Worm (Caenorhabditis elegans) whole organism, mixed stage, embryonic: ENCODE results near the gene F44E5.1.

Source experiments
- elt-3 ChIP-seq: fragments of 150-350 bp; optimal IDR thresholded peaks from 2 replicates; lab custom pipeline; 2014; ENCODE audit warnings: missing biosample characterization, missing genetic modification characterization
- hlh-1 ChIP-seq: fragments of 150-350 bp; optimal IDR thresholded peaks from 2 replicates; lab custom pipeline; 2014; ENCODE audit warnings: missing biosample characterization, missing genetic modification reagents, missing genetic modification characterization
- lin-13 ChIP-seq: fragments of 150-350 bp; optimal IDR thresholded peaks from 2 replicates; lab custom pipeline; 2014; ENCODE audit warnings: missing biosample characterization, missing genetic modification characterization
- nhr-12 ChIP-seq: fragments of 150-350 bp; optimal IDR thresholded peaks from 2 replicates; lab custom pipeline; 2014; ENCODE audit warnings: missing biosample characterization, missing genetic modification characterization
- nhr-237 ChIP-seq: fragments of 150-350 bp; optimal IDR thresholded peaks from 2 replicates; lab custom pipeline; 2014; ENCODE audit warnings: missing biosample characterization, missing genetic modification characterization
- nhr-76 ChIP-seq: sonication (generic microtip); optimal IDR thresholded peaks from 2 replicates; lab custom pipeline; 2017; ENCODE audit warnings: missing biosample characterization, missing genetic modification characterization
- pha-4 ChIP-seq: fragments of 150-350 bp; optimal IDR thresholded peaks from 2 replicates; lab custom pipeline; 2018; ENCODE audit warnings: missing biosample characterization, missing genetic modification reagents, missing genetic modification characterization
- sem-2 ChIP-seq: fragments of 200-800 bp; sonication (Bioruptor generic); optimal IDR thresholded peaks from 2 replicates; lab custom pipeline; 2018; ENCODE audit warnings: mild to moderate bottlenecking, missing genetic modification characterization, missing compliant biosample characterization
- snpc-4 ChIP-seq: fragments of 150-350 bp; optimal IDR thresholded peaks from 2 replicates; lab custom pipeline; 2014; ENCODE audit warnings: missing biosample characterization, missing genetic modification characterization
- unc-39 ChIP-seq: fragments of 150-350 bp; optimal IDR thresholded peaks from 2 replicates; lab custom pipeline; 2014; ENCODE audit warnings: missing biosample characterization, missing genetic modification characterization
- unc-62 ChIP-seq: fragments of 150-350 bp; optimal IDR thresholded peaks from 2 replicates; lab custom pipeline; 2014; ENCODE audit warnings: missing biosample characterization, missing genetic modification reagents, missing genetic modification characterization
- ztf-11 ChIP-seq: fragments of 150-350 bp; optimal IDR thresholded peaks from 2 replicates; lab custom pipeline; 2014; ENCODE audit warnings: missing biosample characterization, missing genetic modification characterization

ce11 chrII:11733850-11734249, 40.5 kb downstream of the F44E5.1 start:
- TF ChIP-seq unc-39: no peak
- TF ChIP-seq nhr-12 (tag; lab: Kevin White, UChicago): no peak
- no peak for TF ChIP-seq pha-4
- TF ChIP-seq lin-13 (tag; lab: Kevin White, UChicago): no peak
- no peak for TF ChIP-seq elt-3 (tag; lab: Kevin White, UChicago)
- TF ChIP-seq snpc-4 (tag; lab: Kevin White, UChicago): no peak
- TF ChIP-seq nhr-76: no peak
- no peak for TF ChIP-seq hlh-1 (tag; lab: Kevin White, UChicago)
- TF ChIP-seq unc-62 (GFP tag; lab: Kevin White, UChicago): no peak
- no peak for TF ChIP-seq nhr-237
- no peak for TF ChIP-seq ztf-11 (tag; lab: Kevin White, UChicago)
- TF ChIP-seq sem-2: no peak
